ENCODE assay signal across 3 fruit fly cellular contexts in the genomic region with DNA sequence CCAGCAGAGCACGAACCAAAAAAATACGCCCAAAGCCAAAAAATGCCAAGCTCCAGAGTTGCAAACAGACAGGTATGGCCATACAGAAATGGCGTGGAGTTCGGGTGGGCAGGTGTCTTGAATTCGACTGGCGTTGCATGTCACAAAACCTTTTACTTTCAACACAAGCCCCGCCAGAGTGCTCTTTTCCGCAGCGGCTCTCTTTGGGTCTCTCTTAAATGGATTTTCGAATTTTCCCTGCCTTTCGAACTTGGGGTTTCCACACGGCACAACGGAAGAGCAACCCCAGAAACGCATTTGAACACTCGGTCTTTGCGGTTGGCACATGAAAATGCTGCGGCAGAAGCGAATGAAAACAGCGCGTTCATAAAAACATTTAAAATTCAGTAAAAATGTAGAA.
TF ChIP-seq lines count a peak whose summit lies in the region.

No protein-coding gene starts in this region.

- no peak for TF ChIP-seq CTCF in whole organism, embryonic (GFP tag; optimal IDR thresholded peaks at IDR 0.05; lab: Kevin White, UChicago)

TF ChIP-seq in whole organism, embryonic, 481 proteins besides CTCF, POLR2A, EP300 and RAD21:
- TF ChIP-seq CG34224 (GFP tag; IDR thresholded peaks at IDR 0.05; lab: Robert Waterston, UW; ENCODE audit: partially characterized antibody) (no peak), Trl (optimal IDR thresholded peaks at IDR 0.05; lab: Kevin White, UChicago) (peak; percentile 10 to 59), Trl (GFP tag; optimal IDR thresholded peaks at IDR 0.05; lab: Kevin White, UChicago) (no peak), CG30431 (GFP tag; optimal IDR thresholded peaks at IDR 0.05; lab: Kevin White, UChicago) (no peak), Jarid2 (GFP tag; optimal IDR thresholded peaks at IDR 0.05; lab: Kevin White, UChicago) (peak; percentile 13), Rx (GFP tag; IDR thresholded peaks at IDR 0.05; lab: Robert Waterston, UW) (no peak), odd (GFP tag; optimal IDR thresholded peaks at IDR 0.05; lab: Kevin White, UChicago) (no peak), emc (GFP tag; optimal IDR thresholded peaks at IDR 0.05; lab: Kevin White, UChicago) (no peak), grau (tag; optimal IDR thresholded peaks at IDR 0.05; lab: Kevin White, UChicago) (no peak), Nf-YA (GFP tag; IDR thresholded peaks at IDR 0.05; lab: Robert Waterston, UW) (no peak), CG5180 (GFP tag; optimal IDR thresholded peaks at IDR 0.05; lab: Kevin White, UChicago) (peak; percentile 89), Blimp-1 (GFP tag; optimal IDR thresholded peaks at IDR 0.05; lab: Kevin White, UChicago) (peak; percentile 53), mld (GFP tag; IDR thresholded peaks at IDR 0.05; lab: Robert Waterston, UW; ENCODE audit: partially characterized antibody) (no peak), kay (GFP tag; optimal IDR thresholded peaks at IDR 0.05; lab: Kevin White, UChicago) (no peak), chinmo (GFP tag; IDR thresholded peaks at IDR 0.05; lab: Robert Waterston, UW; ENCODE audit: partially characterized antibody) (0 out of 4 replicates have a peak, but pooled peaks have one; percentile 12), CG2120 (GFP tag; optimal IDR thresholded peaks at IDR 0.05; lab: Kevin White, UChicago) (no peak), CG3163 (GFP tag; optimal IDR thresholded peaks at IDR 0.05; lab: Kevin White, UChicago) (peak; percentile 90), CG4404 (GFP tag; IDR thresholded peaks at IDR 0.05; lab: Robert Waterston, UW) (no peak), sug (tag; optimal IDR thresholded peaks at IDR 0.05; lab: Kevin White, UChicago) (no peak), MTF-1 (GFP tag; optimal IDR thresholded peaks at IDR 0.05; lab: Kevin White, UChicago; ENCODE audit: borderline replicate concordance) (peak; percentile 60)

TF ChIP-seq in whole organism, prepupa, 60 proteins besides CTCF, POLR2A, EP300 and RAD21:
- TF ChIP-seq CG7368 (GFP tag; optimal IDR thresholded peaks at IDR 0.05; lab: Kevin White, UChicago) (no peak), Eip78C (GFP tag; lab: Kevin White, UChicago) (peak; percentile 59), CG8119 (GFP tag; IDR thresholded peaks at IDR 0.05; lab: Robert Waterston, UW) (0 out of 3 replicates have a peak, but pooled peaks have one; percentile 15)

TF ChIP-seq in whole organism, pupa, 21 proteins besides CTCF, POLR2A, EP300 and RAD21:
- TF ChIP-seq CG8159 (tag; optimal IDR thresholded peaks at IDR 0.05; lab: Kevin White, UChicago) = no peak
- no peak for TF ChIP-seq Ets98B (GFP tag; IDR thresholded peaks at IDR 0.05; lab: Robert Waterston, UW)
- TF ChIP-seq CG14655 (GFP tag; optimal IDR thresholded peaks at IDR 0.05; lab: Kevin White, UChicago) = no peak
- no peak for TF ChIP-seq gl (tag; optimal IDR thresholded peaks at IDR 0.05; lab: Kevin White, UChicago)
- 0 out of 3 replicates have a peak, but pooled peaks have one; percentile 30 for TF ChIP-seq fd96Ca (GFP tag; IDR thresholded peaks at IDR 0.05; lab: Robert Waterston, UW)
- TF ChIP-seq CG32121 (GFP tag; IDR thresholded peaks at IDR 0.05; lab: Robert Waterston, UW) = no peak
- TF ChIP-seq CG4496 (GFP tag; IDR thresholded peaks at IDR 0.05; lab: Robert Waterston, UW) = peak; percentile 54; the same call in 1 of the 3 replicates
- no peak for TF ChIP-seq Pif1A (GFP tag; optimal IDR thresholded peaks at IDR 0.05; lab: Kevin White, UChicago)
- no peak for TF ChIP-seq rn (GFP tag; IDR thresholded peaks at IDR 0.05; lab: Robert Waterston, UW)
- TF ChIP-seq CG15710 (tag; optimal IDR thresholded peaks at IDR 0.05; lab: Kevin White, UChicago) = no peak
- TF ChIP-seq CG9948 (tag; optimal IDR thresholded peaks at IDR 0.05; lab: Kevin White, UChicago) = no peak
